Worm (Caenorhabditis elegans): Measurements from ENCODE around the gene sre-43.

sre-43 gene

DNA sequence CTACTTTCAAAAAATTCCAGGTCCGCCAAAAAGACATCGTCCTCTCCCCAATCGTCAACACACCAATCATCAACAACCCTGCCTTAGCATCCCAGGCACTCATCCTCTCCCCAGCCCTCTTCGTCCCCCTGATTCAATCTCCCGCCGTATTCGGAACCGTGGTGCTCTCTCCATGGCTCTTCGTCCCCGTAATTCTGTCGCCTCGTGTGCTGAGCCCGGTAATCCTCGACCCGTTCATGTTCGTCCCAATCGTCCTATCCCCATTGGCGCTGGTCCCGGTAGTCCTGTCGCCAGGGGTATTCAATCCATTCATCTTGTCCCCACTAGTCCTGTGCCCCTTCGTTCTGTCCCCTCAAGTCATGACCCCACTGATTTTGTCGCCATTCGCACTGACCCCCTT, 49.8 kb downstream of the sre-43 start:
- TF ChIP-seq tbx-7 (tag; optimal IDR thresholded peaks at IDR 0.05) (no peak), nfya-1 (tag; optimal IDR thresholded peaks at IDR 0.05) (no peak), madf-2 (tag; optimal IDR thresholded peaks at IDR 0.05) (no peak), ref-2 (tag; optimal IDR thresholded peaks at IDR 0.05) (no peak), hlh-8 (tag; optimal IDR thresholded peaks at IDR 0.05) (no peak), ets-4 (tag; optimal IDR thresholded peaks at IDR 0.05) (no peak), lim-6 (tag; optimal IDR thresholded peaks at IDR 0.05) (no peak), ceh-24 (tag; optimal IDR thresholded peaks at IDR 0.05) (no peak)

Measured in whole organism, late embryonic.